Fruit fly (Drosophila melanogaster) whole organism, embryonic: ENCODE data around the gene CG34307.

Experiments
- Atf3 ChIP-seq: fragments of 200-800 bp; sonication (Bioruptor generic); optimal IDR thresholded peaks from 3 replicates; lab custom pipeline; 2016; ENCODE audit warnings: missing biosample characterization, missing genetic modification characterization
- Atf6 ChIP-seq: fragments of 200-800 bp; sonication (Bioruptor generic); IDR thresholded peaks from 2 replicates; pipeline ENCODE4 v1.3.6; 2022; ENCODE audit warnings: missing biosample characterization, missing genetic modification characterization
- Blimp-1 ChIP-seq: fragments of 200-800 bp; sonication (Bioruptor generic); optimal IDR thresholded peaks from 3 replicates; lab custom pipeline; 2018; ENCODE audit warnings: missing biosample characterization, missing genetic modification characterization, mild to moderate bottlenecking, moderate library complexity, missing genetic modification reagents
- BtbVII ChIP-seq: fragments of 200-800 bp; sonication (Bioruptor generic); optimal IDR thresholded peaks from 3 replicates; lab custom pipeline; 2017; ENCODE audit warnings: missing biosample characterization, mild to moderate bottlenecking, missing genetic modification characterization
- CG11456 ChIP-seq: fragments of 200-800 bp; sonication (Bioruptor generic); IDR thresholded peaks from 3 replicates; pipeline ENCODE4 v1.3.6; 2022; ENCODE audit warnings: missing biosample characterization, missing genetic modification characterization
- CG11504 ChIP-seq: fragments of 200-800 bp; sonication (Bioruptor generic); optimal IDR thresholded peaks from 3 replicates; lab custom pipeline; 2019; ENCODE audit warnings: missing biosample characterization, mild to moderate bottlenecking, missing genetic modification characterization, moderate library complexity
- CG11723 ChIP-seq: fragments of 200-800 bp; sonication (Bioruptor generic); optimal IDR thresholded peaks from 2 replicates; lab custom pipeline; 2017; ENCODE audit warnings: missing biosample characterization, mild to moderate bottlenecking, missing genetic modification characterization
- CG12769 ChIP-seq: fragments of 200-800 bp; sonication (Bioruptor generic); optimal IDR thresholded peaks from 2 replicates; lab custom pipeline; 2019; ENCODE audit warnings: missing biosample characterization, mild to moderate bottlenecking, missing genetic modification characterization, moderate library complexity
- CG14441 ChIP-seq: fragments of 200-800 bp; sonication (Bioruptor generic); IDR thresholded peaks from 2 replicates; pipeline ENCODE4 v1.3.6; 2022; ENCODE audit warnings: missing biosample characterization, missing genetic modification characterization
- CG17359 ChIP-seq: fragments of 200-800 bp; sonication (Bioruptor generic); optimal IDR thresholded peaks from 3 replicates; lab custom pipeline; 2018; ENCODE audit warnings: missing biosample characterization, mild to moderate bottlenecking, missing genetic modification characterization, moderate library complexity
- CG18476 ChIP-seq: fragments of 200-800 bp; sonication (Bioruptor generic); optimal IDR thresholded peaks from 2 replicates; lab custom pipeline; 2016; ENCODE audit warnings: missing biosample characterization, mild to moderate bottlenecking, missing genetic modification characterization
- CG2678 ChIP-seq: fragments of 200-800 bp; sonication (Bioruptor generic); optimal IDR thresholded peaks from 3 replicates; lab custom pipeline; 2019; ENCODE audit warnings: missing biosample characterization, mild to moderate bottlenecking, missing genetic modification characterization, moderate library complexity
- CG2875 ChIP-seq: fragments of 200-800 bp; sonication (Bioruptor generic); optimal IDR thresholded peaks from 2 replicates; lab custom pipeline; 2017; ENCODE audit warnings: missing biosample characterization, mild to moderate bottlenecking, missing genetic modification characterization, missing genetic modification reagents
- CG4820 ChIP-seq: fragments of 200-800 bp; sonication (Bioruptor generic); optimal IDR thresholded peaks from 3 replicates; lab custom pipeline; 2016; ENCODE audit warnings: missing biosample characterization, missing genetic modification characterization
- CG6854 ChIP-seq: fragments of 200-800 bp; sonication (Bioruptor generic); optimal IDR thresholded peaks from 3 replicates; lab custom pipeline; 2017; ENCODE audit warnings: missing biosample characterization, mild to moderate bottlenecking, missing genetic modification characterization
- CG7839 ChIP-seq: fragments of 200-800 bp; sonication (Bioruptor generic); optimal IDR thresholded peaks from 3 replicates; lab custom pipeline; 2018; ENCODE audit warnings: missing biosample characterization, mild to moderate bottlenecking, missing genetic modification characterization, moderate library complexity
- CG8290 ChIP-seq, 3 experiments: fragments of 200-800 bp; sonication (Bioruptor generic); optimal IDR thresholded peaks; 2 replicates each; lab custom pipeline; 2016 to 2019; ENCODE audit warnings: missing biosample characterization in 3 of 3, missing genetic modification characterization in 3 of 3, mild to moderate bottlenecking in 2 of 3, moderate library complexity in 1 of 3
- CG8944 ChIP-seq: fragments of 200-800 bp; sonication (Bioruptor generic); optimal IDR thresholded peaks from 3 replicates; lab custom pipeline; 2016; ENCODE audit warnings: missing biosample characterization, missing genetic modification characterization
- CG9609 ChIP-seq: fragments of 200-800 bp; sonication (Bioruptor generic); optimal IDR thresholded peaks from 3 replicates; lab custom pipeline; 2016; ENCODE audit warnings: missing biosample characterization, missing genetic modification characterization
- CG9727 ChIP-seq: fragments of 200-800 bp; sonication (Bioruptor generic); optimal IDR thresholded peaks from 3 replicates; lab custom pipeline; 2017; ENCODE audit warnings: missing biosample characterization, mild to moderate bottlenecking, missing genetic modification characterization
- CG9797 ChIP-seq: fragments of 200-800 bp; sonication (Bioruptor generic); optimal IDR thresholded peaks from 3 replicates; lab custom pipeline; 2018; ENCODE audit warnings: missing biosample characterization, mild to moderate bottlenecking, missing genetic modification characterization
- CHES-1-like ChIP-seq: fragments of 200-800 bp; sonication (Bioruptor generic); optimal IDR thresholded peaks from 2 replicates; lab custom pipeline; 2016; ENCODE audit warnings: missing biosample characterization, missing genetic modification characterization
- Doc3 ChIP-seq: fragments of 200-800 bp; sonication (Bioruptor generic); IDR thresholded peaks from 3 replicates; pipeline ENCODE4 v1.3.6; 2022; ENCODE audit warnings: missing biosample characterization, missing genetic modification characterization; ENCODE audit not compliant: partially characterized antibody
- E2f2 ChIP-seq: fragments of 200-800 bp; sonication (Bioruptor generic); IDR thresholded peaks from 2 replicates; pipeline ENCODE4 v1.3.6; 2022; ENCODE audit warnings: missing biosample characterization, missing genetic modification characterization
- Ets97D ChIP-seq: fragments of 200-800 bp; sonication (Bioruptor generic); optimal IDR thresholded peaks from 3 replicates; lab custom pipeline; 2016; ENCODE audit warnings: missing biosample characterization, missing genetic modification characterization
- Fer2 ChIP-seq: fragments of 200-800 bp; sonication (Bioruptor generic); optimal IDR thresholded peaks from 2 replicates; lab custom pipeline; 2018; ENCODE audit warnings: missing biosample characterization, mild to moderate bottlenecking, missing genetic modification characterization, moderate library complexity
- HLH3B ChIP-seq: fragments of 200-800 bp; sonication (Bioruptor generic); IDR thresholded peaks from 2 replicates; pipeline ENCODE4 v1.3.6; 2022; ENCODE audit warnings: missing biosample characterization, missing genetic modification characterization
- Hmx ChIP-seq: fragments of 200-800 bp; sonication (Bioruptor generic); optimal IDR thresholded peaks from 2 replicates; lab custom pipeline; 2016; ENCODE audit warnings: missing biosample characterization, missing genetic modification characterization
- Lpt ChIP-seq: fragments of >200 bp; optimal IDR thresholded peaks from 2 replicates; lab custom pipeline; 2018; ENCODE audit warnings: missing biosample characterization, missing genetic modification characterization
- Nf-YC ChIP-seq: fragments of 200-800 bp; optimal IDR thresholded peaks from 3 replicates; lab custom pipeline; 2019; ENCODE audit warnings: missing biosample characterization, mild to moderate bottlenecking, missing genetic modification characterization, moderate library complexity
- Ravus ChIP-seq: fragments of 200-800 bp; sonication (Bioruptor generic); IDR thresholded peaks from 2 replicates; pipeline ENCODE4 v1.3.6; 2022; ENCODE audit warnings: missing biosample characterization, missing genetic modification characterization
- Rx ChIP-seq: fragments of 200-800 bp; sonication (Bioruptor generic); IDR thresholded peaks from 2 replicates; pipeline ENCODE4 v1.3.6; 2022; ENCODE audit warnings: missing biosample characterization, missing genetic modification characterization
- ash1 ChIP-seq: fragments of 200-800 bp; sonication (Bioruptor generic); optimal IDR thresholded peaks from 2 replicates; lab custom pipeline; 2018; ENCODE audit warnings: missing biosample characterization, mild to moderate bottlenecking, missing genetic modification characterization
- bsh ChIP-seq, 2 experiments: fragments of 200-800 bp; sonication (Bioruptor generic); optimal IDR thresholded peaks; 2 replicates each; lab custom pipeline; 2017 to 2018; ENCODE audit warnings: mild to moderate bottlenecking in 2 of 2, missing biosample characterization in 2 of 2, missing genetic modification characterization in 2 of 2, moderate library complexity in 1 of 2
- chif ChIP-seq, 2 experiments: fragments of 200-800 bp; sonication (Bioruptor generic); optimal IDR thresholded peaks; 3 replicates each; lab custom pipeline; 2016; ENCODE audit warnings: missing biosample characterization in 2 of 2, missing genetic modification characterization in 2 of 2
- lmd ChIP-seq: fragments of 200-800 bp; sonication (Bioruptor generic); IDR thresholded peaks from 2 replicates; pipeline ENCODE4 v1.3.6; 2022; ENCODE audit warnings: missing biosample characterization, missing genetic modification characterization
- lola ChIP-seq, 3 experiments: fragments of >200 bp in 2 of 3; fragments of 200-800 bp in 1 of 3; sonication (Bioruptor generic) in 1 of 3; optimal IDR thresholded peaks; 2 replicates each; lab custom pipeline; 2017 to 2019; ENCODE audit warnings: missing biosample characterization in 3 of 3, missing genetic modification characterization in 3 of 3, mild to moderate bottlenecking in 1 of 3, moderate library complexity in 1 of 3
- mld ChIP-seq: fragments of 200-800 bp; sonication (Bioruptor generic); IDR thresholded peaks from 3 replicates; pipeline ENCODE4 v1.3.6; 2022; ENCODE audit warnings: missing biosample characterization, missing genetic modification characterization; ENCODE audit not compliant: partially characterized antibody
- otp ChIP-seq: fragments of 200-800 bp; sonication (Bioruptor generic); IDR thresholded peaks from 3 replicates; pipeline ENCODE4, ENCODE4 v1.3.6; 2022; ENCODE audit warnings: missing biosample characterization, missing genetic modification characterization
- pnt ChIP-seq: fragments of 200-800 bp; sonication (Bioruptor generic); optimal IDR thresholded peaks from 3 replicates; lab custom pipeline; 2016; ENCODE audit warnings: missing biosample characterization, missing genetic modification characterization
- sens-2 ChIP-seq: fragments of 200-800 bp; sonication (Bioruptor generic); IDR thresholded peaks from 2 replicates; pipeline ENCODE4 v1.3.6; 2022; ENCODE audit warnings: missing biosample characterization, missing genetic modification characterization
- shn ChIP-seq: fragments of 200-800 bp; sonication (Bioruptor generic); optimal IDR thresholded peaks from 3 replicates; lab custom pipeline; 2016; ENCODE audit warnings: missing biosample characterization, missing genetic modification characterization
- ssp ChIP-seq: fragments of 200-800 bp; sonication (Bioruptor generic); IDR thresholded peaks from 2 replicates; pipeline ENCODE4 v1.3.6; 2022; ENCODE audit warnings: missing biosample characterization, missing genetic modification characterization
- stc ChIP-seq: fragments of 200-800 bp; sonication (Bioruptor generic); IDR thresholded peaks from 2 replicates; pipeline ENCODE4 v1.3.6; 2022; ENCODE audit warnings: missing biosample characterization, missing genetic modification characterization
- toy ChIP-seq: fragments of 200-800 bp; sonication (Bioruptor generic); IDR thresholded peaks from 2 replicates; pipeline ENCODE4 v1.3.6; 2022; ENCODE audit warnings: missing biosample characterization, missing genetic modification characterization
- wor ChIP-seq: fragments of 200-800 bp; sonication (Bioruptor generic); IDR thresholded peaks from 2 replicates; pipeline ENCODE4 v1.3.6; 2022; ENCODE audit warnings: missing biosample characterization, missing genetic modification characterization
- zen ChIP-seq: fragments of 200-800 bp; sonication (Bioruptor generic); optimal IDR thresholded peaks from 3 replicates; lab custom pipeline; 2018; ENCODE audit warnings: missing biosample characterization, mild to moderate bottlenecking, missing genetic modification characterization, moderate library complexity

The CG34307 gene

DNA sequence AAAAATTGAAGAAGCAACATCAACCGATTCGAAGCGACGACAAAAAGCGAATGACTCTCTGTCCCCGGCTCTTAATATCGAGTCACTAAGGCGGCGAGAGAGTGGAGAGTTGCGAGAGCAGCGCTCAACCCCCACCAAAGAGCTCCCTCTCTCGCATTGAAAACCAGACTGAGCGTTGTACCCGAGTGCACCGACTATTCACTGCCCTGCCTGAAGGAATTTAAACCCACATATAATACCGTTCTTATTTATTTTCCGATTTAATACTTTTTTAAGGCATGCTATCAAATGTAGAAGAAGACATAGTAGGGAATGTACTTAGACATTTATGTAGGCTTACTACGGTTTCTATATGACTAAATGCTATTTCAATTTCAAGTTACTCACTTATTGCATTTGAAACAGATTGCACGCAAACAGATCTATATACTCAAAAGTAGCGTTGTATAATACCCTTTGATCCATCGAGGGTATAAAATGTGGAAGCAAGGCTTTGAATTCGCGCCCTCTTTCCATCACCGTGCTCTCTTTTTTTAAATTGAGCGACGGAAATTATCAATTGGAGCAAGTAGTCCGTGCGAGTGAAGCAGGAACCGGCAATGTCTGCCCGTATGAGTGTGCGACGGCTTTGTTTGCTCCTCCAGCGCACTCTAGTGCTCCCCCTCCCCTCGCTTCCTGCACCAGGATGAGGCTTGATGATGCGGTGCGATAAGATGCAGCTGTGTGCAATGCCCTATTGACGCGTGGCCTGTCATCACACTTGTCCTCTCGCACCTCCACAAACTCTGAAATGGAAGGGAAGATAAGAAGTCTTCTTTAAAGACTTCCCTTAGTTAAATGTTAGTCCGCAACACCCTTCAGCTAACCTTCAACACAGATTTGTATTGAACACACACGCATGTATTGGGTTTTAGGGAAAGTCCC, 10.0 kb upstream of the CG34307 start, which contains the start of gene mthl5 (continued):
- TF ChIP-seq Ravus (GFP tag; lab: Robert Waterston, UW), result no peak; the same call in 1 of the 2 replicates
- peak; percentile 74 for TF ChIP-seq CG8290 (GFP tag; optimal IDR thresholded peaks at IDR 0.05; lab: Kevin White, UChicago)
- no peak for TF ChIP-seq CG8290 (tag; optimal IDR thresholded peaks at IDR 0.05; lab: Kevin White, UChicago)
- TF ChIP-seq BtbVII (GFP tag; lab: Kevin White, UChicago), result peak; percentile 60
- TF ChIP-seq Rx, result peak; percentile 55
- peak; percentile 72 for TF ChIP-seq Atf3 (GFP tag; lab: Kevin White, UChicago)
- peak; percentile 86 for TF ChIP-seq CG7839 (tag; lab: Kevin White, UChicago)
- TF ChIP-seq Fer2 (tag; lab: Kevin White, UChicago), result no peak
- peak; percentile 64 for TF ChIP-seq ssp (GFP tag; lab: Robert Waterston, UW)
- TF ChIP-seq lola (GFP tag; optimal IDR thresholded peaks at IDR 0.05; lab: Kevin White, UChicago), result peak in 1 of 3 experiments; percentile 89
- TF ChIP-seq CG9727 (GFP tag; lab: Kevin White, UChicago), result peak; percentile 88
- no peak for TF ChIP-seq Doc3 (GFP tag; lab: Robert Waterston, UW)
- TF ChIP-seq CG12769 (tag; lab: Kevin White, UChicago), result peak; percentile 74
- no peak for TF ChIP-seq CG9797 (GFP tag; lab: Kevin White, UChicago)
- peak; percentile 82 for TF ChIP-seq shn (GFP tag; lab: Kevin White, UChicago)
- TF ChIP-seq CG4820, result peak; percentile 80
- peak; percentile 31 for TF ChIP-seq Ets97D (GFP tag; lab: Kevin White, UChicago)
- TF ChIP-seq lmd, result peak; percentile 82
- TF ChIP-seq Lpt (GFP tag; lab: Kevin White, UChicago), result no peak
- TF ChIP-seq CG6854 (GFP tag; lab: Kevin White, UChicago), result peak; percentile 43
- no peak for TF ChIP-seq Nf-YC
- peak; percentile 84 for TF ChIP-seq CG11504 (tag; lab: Kevin White, UChicago)
- TF ChIP-seq pnt (GFP tag; lab: Kevin White, UChicago), result peak; percentile 75
- no peak for TF ChIP-seq toy (GFP tag; lab: Robert Waterston, UW)
- TF ChIP-seq zen (tag; lab: Kevin White, UChicago), result peak; percentile 42
- peak; percentile 69 for TF ChIP-seq CHES-1-like
- TF ChIP-seq otp (GFP tag; lab: Robert Waterston, UW), result peak; percentile 58; the same call in 1 of the 3 replicates
- peak; percentile 44 for TF ChIP-seq Hmx (GFP tag; lab: Kevin White, UChicago)
- TF ChIP-seq bsh (GFP tag; optimal IDR thresholded peaks at IDR 0.05; lab: Kevin White, UChicago), result peak; percentile 84 to 90
- peak; percentile 84 for TF ChIP-seq CG2678 (tag; lab: Kevin White, UChicago)
- peak; percentile 79 to 89 for TF ChIP-seq chif (GFP tag; optimal IDR thresholded peaks at IDR 0.05; lab: Kevin White, UChicago)
- peak; percentile 72 for TF ChIP-seq Atf6 (GFP tag; lab: Robert Waterston, UW)
- peak; percentile 54 for TF ChIP-seq CG18476
- peak; percentile 76 for TF ChIP-seq CG17359 (tag; lab: Kevin White, UChicago)
- peak; percentile 73 for TF ChIP-seq CG9609
- peak; percentile 71 for TF ChIP-seq stc (GFP tag; lab: Robert Waterston, UW)
- TF ChIP-seq CG11456, result peak; percentile 82
- peak; percentile 80 for TF ChIP-seq CG2875 (GFP tag; lab: Kevin White, UChicago)
- TF ChIP-seq CG8944 (GFP tag; lab: Kevin White, UChicago), result peak; percentile 73
- TF ChIP-seq E2f2, result peak; percentile 56
- TF ChIP-seq Blimp-1 (GFP tag; lab: Kevin White, UChicago), result peak; percentile 67
- TF ChIP-seq CG14441 (GFP tag; lab: Robert Waterston, UW), result peak; percentile 77
- no peak for TF ChIP-seq ash1 (GFP tag; lab: Kevin White, UChicago)
- peak; percentile 58 for TF ChIP-seq sens-2 (GFP tag; lab: Robert Waterston, UW)
- no peak for TF ChIP-seq mld (GFP tag; lab: Robert Waterston, UW)
- peak; percentile 61 for TF ChIP-seq CG11723
- TF ChIP-seq HLH3B (GFP tag; lab: Robert Waterston, UW), result peak; percentile 73
- TF ChIP-seq wor (GFP tag; lab: Robert Waterston, UW), result peak; percentile 47; the same call in 1 of the 2 replicates
